Worm (Caenorhabditis elegans): ENCODE results near the gene F45H10.2.

F45H10.2 gene

DNA sequence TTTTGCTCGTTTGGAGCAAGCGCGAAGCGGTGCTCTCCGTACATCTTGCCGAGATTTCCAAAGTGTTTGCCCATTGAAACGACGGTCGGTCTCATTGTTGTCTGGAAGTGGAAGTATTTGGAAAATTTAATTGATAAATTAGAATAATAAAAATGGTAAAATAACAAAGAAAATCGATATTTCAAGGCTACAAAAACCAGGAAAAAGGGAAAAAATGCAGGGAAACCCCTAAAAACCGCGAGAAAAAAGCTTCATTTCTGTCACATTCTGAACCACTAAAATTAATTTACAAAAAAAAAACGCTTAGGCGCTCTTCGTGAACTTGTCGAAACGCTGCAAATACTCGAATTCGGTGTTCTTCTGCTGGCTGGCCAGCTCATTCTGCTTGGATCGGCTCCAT is at the start of gene F45H10.2:
Gene F45H10.2 (minus strand): TSS at position 101 of the 400 bp plus-strand sequence.
- TF ChIP-seq nhr-129 (tag; optimal IDR thresholded peaks at IDR 0.05) (no peak), mdl-1 (tag; optimal IDR thresholded peaks at IDR 0.05) (no peak), lin-11 (tag; optimal IDR thresholded peaks at IDR 0.05) (no peak), ztf-4 (tag; optimal IDR thresholded peaks at IDR 0.05) (no peak), fos-1 (tag; optimal IDR thresholded peaks at IDR 0.05) (no peak), unc-62 (GFP tag; optimal IDR thresholded peaks at IDR 0.05) (no peak), nhr-237 (tag; optimal IDR thresholded peaks at IDR 0.05) (no peak), mab-5 (tag; optimal IDR thresholded peaks at IDR 0.05) (no peak), lin-39 (tag; optimal IDR thresholded peaks at IDR 0.05) (no peak), lin-13 (GFP tag; optimal IDR thresholded peaks at IDR 0.05) (no peak), zag-1 (tag; optimal IDR thresholded peaks at IDR 0.05) (no peak), peb-1 (tag; optimal IDR thresholded peaks at IDR 0.05) (no peak), ZK546.5 (tag; optimal IDR thresholded peaks at IDR 0.05) (no peak), elt-1 (tag; optimal IDR thresholded peaks at IDR 0.05) (no peak), lsy-2 (tag; optimal IDR thresholded peaks at IDR 0.05) (no peak), aly-2 (tag; optimal IDR thresholded peaks at IDR 0.05) (no peak)

- no peak for TF ChIP-seq ztf-11 (tag; optimal IDR thresholded peaks at IDR 0.05)
- no peak for TF ChIP-seq crh-2 (tag; optimal IDR thresholded peaks at IDR 0.05)
- no peak for TF ChIP-seq lin-11 (tag; optimal IDR thresholded peaks at IDR 0.05)
- TF ChIP-seq unc-39 (tag; optimal IDR thresholded peaks at IDR 0.05): no peak
- TF ChIP-seq nhr-12 (tag; optimal IDR thresholded peaks at IDR 0.05): no peak
- no peak for TF ChIP-seq fos-1 (tag; optimal IDR thresholded peaks at IDR 0.05)
- TF ChIP-seq F13H6.1 (tag; optimal IDR thresholded peaks at IDR 0.05): no peak
- TF ChIP-seq egl-27 (tag; optimal IDR thresholded peaks at IDR 0.05): no peak
- no peak for TF ChIP-seq lin-39 (tag; optimal IDR thresholded peaks at IDR 0.05)
- TF ChIP-seq nhr-25 (tag; optimal IDR thresholded peaks at IDR 0.05): no peak
- no peak for TF ChIP-seq sma-9 (GFP tag; optimal IDR thresholded peaks at IDR 0.05)
- no peak for TF ChIP-seq sma-9 (tag; optimal IDR thresholded peaks at IDR 0.05)
- TF ChIP-seq ama-1 (optimal IDR thresholded peaks at IDR 0.05): no peak
- no peak for TF ChIP-seq mbf-1 (tag; optimal IDR thresholded peaks at IDR 0.05)
- no peak for TF ChIP-seq unc-55 (GFP tag; optimal IDR thresholded peaks at IDR 0.05)
- TF ChIP-seq aly-2 (tag; optimal IDR thresholded peaks at IDR 0.05): no peak
- TF ChIP-seq Y55F3AM.14 (GFP tag; optimal IDR thresholded peaks at IDR 0.05): no peak
- no peak for TF ChIP-seq nhr-23 (tag; optimal IDR thresholded peaks at IDR 0.05)
These were observed 48.1 kb upstream of the F45H10.2 start, which contains the start of the genes noa-1 and Y48E1B.17 for ce11 chrII:13540956-13541355. Gene noa-1 (minus strand): TSS chrII:13541056. Gene Y48E1B.17 (minus strand): TSS chrII:13541084.

DNA sequence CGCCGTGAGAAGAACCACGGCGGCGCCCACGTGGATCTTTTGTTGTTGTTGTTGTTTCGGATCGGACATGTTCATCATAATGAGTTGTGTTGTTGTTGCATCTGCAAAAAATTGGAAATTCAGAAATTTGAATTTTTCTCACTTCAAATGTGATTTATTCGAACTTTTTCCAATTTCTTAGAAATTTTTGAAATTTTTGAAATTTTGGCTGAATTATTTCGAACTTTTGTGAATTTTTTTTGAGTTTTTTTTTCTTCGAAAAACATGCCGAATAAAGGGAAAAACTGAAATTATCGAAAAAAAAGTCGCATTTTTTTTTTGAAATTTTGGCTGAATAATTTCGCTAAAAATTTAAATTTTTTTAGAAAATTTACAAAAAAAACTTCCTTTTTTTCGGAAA is 38.3 kb upstream of the F45H10.2 start, which contains the start of gene snx-14:
Gene snx-14 (minus strand): TSS at position 101 of the 400 bp plus-strand sequence.
- TF ChIP-seq nhr-237 (tag; optimal IDR thresholded peaks at IDR 0.05) (no peak), nhr-12 (tag; optimal IDR thresholded peaks at IDR 0.05) (no peak), nhr-77 (tag; optimal IDR thresholded peaks at IDR 0.05) (no peak), zag-1 (tag; optimal IDR thresholded peaks at IDR 0.05) (no peak), lin-13 (GFP tag; optimal IDR thresholded peaks at IDR 0.05) (no peak), nhr-6 (tag; optimal IDR thresholded peaks at IDR 0.05) (no peak), alr-1 (tag; optimal IDR thresholded peaks at IDR 0.05) (no peak), elt-3 (tag; optimal IDR thresholded peaks at IDR 0.05) (no peak), nhr-10 (tag; optimal IDR thresholded peaks at IDR 0.05) (no peak), dmd-4 (tag; optimal IDR thresholded peaks at IDR 0.05) (no peak), sma-9 (GFP tag; optimal IDR thresholded peaks at IDR 0.05) (no peak), sma-9 (tag; optimal IDR thresholded peaks at IDR 0.05) (no peak), mbf-1 (tag; optimal IDR thresholded peaks at IDR 0.05) (no peak), unc-62 (GFP tag; optimal IDR thresholded peaks at IDR 0.05) (no peak), Y55F3AM.14 (GFP tag; optimal IDR thresholded peaks at IDR 0.05) (no peak)

ce11 chrII:13530657-13531056 is 37.8 kb upstream of the F45H10.2 start:
- TF ChIP-seq ztf-11 (tag; optimal IDR thresholded peaks at IDR 0.05) (no peak), aly-2 (tag; optimal IDR thresholded peaks at IDR 0.05) (no peak), mdl-1 (tag; optimal IDR thresholded peaks at IDR 0.05) (no peak), blmp-1 (tag; optimal IDR thresholded peaks at IDR 0.05; ENCODE audit: insufficient read depth) (no peak), ceh-82 (tag; optimal IDR thresholded peaks at IDR 0.05) (no peak), elt-1 (tag; optimal IDR thresholded peaks at IDR 0.05) (no peak), nhr-77 (tag; optimal IDR thresholded peaks at IDR 0.05) (no peak), nhr-129 (tag; optimal IDR thresholded peaks at IDR 0.05) (no peak), Y55F3AM.14 (GFP tag; optimal IDR thresholded peaks at IDR 0.05) (no peak), unc-39 (tag; optimal IDR thresholded peaks at IDR 0.05) (no peak), sem-4 (tag; optimal IDR thresholded peaks at IDR 0.05) (no peak), F13H6.1 (tag; optimal IDR thresholded peaks at IDR 0.05) (no peak), nhr-12 (tag; optimal IDR thresholded peaks at IDR 0.05) (no peak), crh-2 (tag; optimal IDR thresholded peaks at IDR 0.05) (no peak), ZK546.5 (tag; optimal IDR thresholded peaks at IDR 0.05) (no peak), alr-1 (tag; optimal IDR thresholded peaks at IDR 0.05) (no peak), peb-1 (tag; optimal IDR thresholded peaks at IDR 0.05) (no peak), gmeb-1 (tag; optimal IDR thresholded peaks at IDR 0.05) (no peak)

All from whole organism, L2 larva.